Fruit fly (Drosophila melanogaster): ENCODE measurements around the gene Ciz1.

Gene Ciz1

dm6 chr3L:9888630-9889130 lies 24.2 kb downstream of the Ciz1 start, which contains the start of the genes Taf2 and CalpB (continued):
- TF ChIP-seq Rel (GFP tag; optimal IDR thresholded peaks at IDR 0.05): no peak
- peak; percentile 44 for TF ChIP-seq Rel (tag; optimal IDR thresholded peaks at IDR 0.05)
- TF ChIP-seq Sp1 (GFP tag; optimal IDR thresholded peaks at IDR 0.05): peak; percentile 89
- TF ChIP-seq dl (GFP tag; optimal IDR thresholded peaks at IDR 0.05; ENCODE audit: insufficient read depth in 1 of 2, partially characterized antibody in 2 of 2): no peak
- no peak for TF ChIP-seq CrebA (GFP tag; optimal IDR thresholded peaks at IDR 0.05; ENCODE audit: borderline replicate concordance)
- no peak for TF ChIP-seq brk (GFP tag; optimal IDR thresholded peaks at IDR 0.05)
- TF ChIP-seq GATAd (GFP tag; optimal IDR thresholded peaks at IDR 0.05): peak; percentile 34
- peak; percentile 46 for TF ChIP-seq ey (GFP tag; optimal IDR thresholded peaks at IDR 0.05)
- TF ChIP-seq Myc (optimal IDR thresholded peaks at IDR 0.05): no peak
- no peak for TF ChIP-seq tai (GFP tag; optimal IDR thresholded peaks at IDR 0.05)

- no peak for TF ChIP-seq usp (GFP tag; optimal IDR thresholded peaks at IDR 0.05)
- TF ChIP-seq Hr83 (GFP tag; optimal IDR thresholded peaks at IDR 0.05; ENCODE audit: poor library complexity, severe bottlenecking): no peak
- no peak for TF ChIP-seq Mio (GFP tag; optimal IDR thresholded peaks at IDR 0.05)
- no peak for TF ChIP-seq woc (GFP tag; optimal IDR thresholded peaks at IDR 0.05)
- no peak for TF ChIP-seq sv (GFP tag; optimal IDR thresholded peaks at IDR 0.05)
- no peak for TF ChIP-seq OdsH (GFP tag; optimal IDR thresholded peaks at IDR 0.05)
- TF ChIP-seq Hnf4 (GFP tag; optimal IDR thresholded peaks at IDR 0.05): no peak
- TF ChIP-seq HLH106 (tag; optimal IDR thresholded peaks at IDR 0.05): no peak
- TF ChIP-seq Sp1 (GFP tag; optimal IDR thresholded peaks at IDR 0.05): no peak
- TF ChIP-seq Dif (GFP tag; optimal IDR thresholded peaks at IDR 0.05; ENCODE audit: partially characterized antibody): no peak
- no peak for TF ChIP-seq ey (GFP tag; optimal IDR thresholded peaks at IDR 0.05)
- TF ChIP-seq sage (GFP tag; optimal IDR thresholded peaks at IDR 0.05): no peak
- TF ChIP-seq psq (GFP tag; optimal IDR thresholded peaks at IDR 0.05): no peak
Observed at dm6 chr3L:9893983-9894382, 29.5 kb downstream of the Ciz1 start.

- TF ChIP-seq Abd-B (GFP tag; optimal IDR thresholded peaks at IDR 0.05) (no peak), Hnf4 (GFP tag; optimal IDR thresholded peaks at IDR 0.05) (no peak), usp (GFP tag; optimal IDR thresholded peaks at IDR 0.05) (no peak), Myc (optimal IDR thresholded peaks at IDR 0.05) (no peak), brk (GFP tag; optimal IDR thresholded peaks at IDR 0.05) (no peak), psq (GFP tag; optimal IDR thresholded peaks at IDR 0.05) (no peak), rgr (GFP tag; optimal IDR thresholded peaks at IDR 0.05) (no peak), fru (GFP tag; optimal IDR thresholded peaks at IDR 0.05) (no peak), Vsx2 (GFP tag; optimal IDR thresholded peaks at IDR 0.05; ENCODE audit: partially characterized antibody) (no peak), Sp1 (GFP tag; optimal IDR thresholded peaks at IDR 0.05) (no peak), Jra (GFP tag; optimal IDR thresholded peaks at IDR 0.05) (no peak), lola (GFP tag; optimal IDR thresholded peaks at IDR 0.05) (no peak), jim (GFP tag; optimal IDR thresholded peaks at IDR 0.05) (no peak), sv (GFP tag; optimal IDR thresholded peaks at IDR 0.05) (no peak), Hr83 (GFP tag; optimal IDR thresholded peaks at IDR 0.05; ENCODE audit: poor library complexity, severe bottlenecking) (no peak), CG32264 (GFP tag; optimal IDR thresholded peaks at IDR 0.05) (no peak)
Observed at dm6 chr3L:9894643-9895042, 30.2 kb downstream of the Ciz1 start, which contains the start of the genes CG6709 and Hez. Gene CG6709 (minus strand): TSS chr3L:9894743. Gene Hez (minus strand): TSS chr3L:9894743.

dm6 chr3L:9897164-9897783 lies 32.8 kb downstream of the Ciz1 start:
- TF ChIP-seq Dfd (GFP tag; optimal IDR thresholded peaks at IDR 0.05): no peak
- TF ChIP-seq Rel (GFP tag; optimal IDR thresholded peaks at IDR 0.05): no peak
- TF ChIP-seq Rel (tag; optimal IDR thresholded peaks at IDR 0.05): peak; percentile 61
- peak; percentile 49 for TF ChIP-seq Jra (GFP tag; optimal IDR thresholded peaks at IDR 0.05)
- peak; percentile 6 for TF ChIP-seq ey (GFP tag; optimal IDR thresholded peaks at IDR 0.05)
- no peak for TF ChIP-seq CG32264 (GFP tag; optimal IDR thresholded peaks at IDR 0.05)
- no peak for TF ChIP-seq Hr83 (GFP tag; optimal IDR thresholded peaks at IDR 0.05; ENCODE audit: poor library complexity, severe bottlenecking)
- TF ChIP-seq GATAd (GFP tag; optimal IDR thresholded peaks at IDR 0.05): no peak
- TF ChIP-seq usp (GFP tag; optimal IDR thresholded peaks at IDR 0.05): no peak
- no peak for TF ChIP-seq sv (GFP tag; optimal IDR thresholded peaks at IDR 0.05)
- TF ChIP-seq br (GFP tag; optimal IDR thresholded peaks at IDR 0.05): peak; percentile 57
- no peak for TF ChIP-seq dsf (GFP tag; optimal IDR thresholded peaks at IDR 0.05; ENCODE audit: borderline replicate concordance)
- TF ChIP-seq dmrt93B (GFP tag; optimal IDR thresholded peaks at IDR 0.05): no peak
- no peak for TF ChIP-seq Dif (GFP tag; optimal IDR thresholded peaks at IDR 0.05; ENCODE audit: partially characterized antibody)
- no peak for TF ChIP-seq dl (GFP tag; optimal IDR thresholded peaks at IDR 0.05; ENCODE audit: insufficient read depth in 1 of 2, partially characterized antibody in 2 of 2)
- TF ChIP-seq foxo (GFP tag; optimal IDR thresholded peaks at IDR 0.05): peak in 1 of 2 experiments; percentile 58
- no peak for TF ChIP-seq CG9705 (GFP tag; optimal IDR thresholded peaks at IDR 0.05)
- peak; percentile 12 for TF ChIP-seq OdsH (GFP tag; optimal IDR thresholded peaks at IDR 0.05)
- TF ChIP-seq Hr78 (GFP tag; optimal IDR thresholded peaks at IDR 0.05): no peak
- TF ChIP-seq sage (GFP tag; optimal IDR thresholded peaks at IDR 0.05): no peak
- TF ChIP-seq Abd-B (GFP tag; optimal IDR thresholded peaks at IDR 0.05): no peak
- TF ChIP-seq fru (GFP tag; optimal IDR thresholded peaks at IDR 0.05): peak; percentile 75
- no peak for TF ChIP-seq tai (GFP tag; optimal IDR thresholded peaks at IDR 0.05)
- no peak for TF ChIP-seq brk (GFP tag; optimal IDR thresholded peaks at IDR 0.05)
- TF ChIP-seq h (GFP tag; optimal IDR thresholded peaks at IDR 0.05): peak; percentile 55
- no peak for TF ChIP-seq N (GFP tag; optimal IDR thresholded peaks at IDR 0.05)
- TF ChIP-seq pan (optimal IDR thresholded peaks at IDR 0.05): no peak
- peak; percentile 22 for TF ChIP-seq HLH106 (tag; optimal IDR thresholded peaks at IDR 0.05)
- peak; percentile 56 for TF ChIP-seq rgr (GFP tag; optimal IDR thresholded peaks at IDR 0.05)
- TF ChIP-seq Hnf4 (GFP tag; optimal IDR thresholded peaks at IDR 0.05): peak; percentile 4
- TF ChIP-seq lola (GFP tag; optimal IDR thresholded peaks at IDR 0.05): no peak
- TF ChIP-seq jim (GFP tag; optimal IDR thresholded peaks at IDR 0.05): no peak
- TF ChIP-seq Myc (optimal IDR thresholded peaks at IDR 0.05): no peak

All from whole organism, wandering third instar larva.